Comparison of ENCODE assay signal across 1 fruit fly cellular context in the genomic region with DNA sequence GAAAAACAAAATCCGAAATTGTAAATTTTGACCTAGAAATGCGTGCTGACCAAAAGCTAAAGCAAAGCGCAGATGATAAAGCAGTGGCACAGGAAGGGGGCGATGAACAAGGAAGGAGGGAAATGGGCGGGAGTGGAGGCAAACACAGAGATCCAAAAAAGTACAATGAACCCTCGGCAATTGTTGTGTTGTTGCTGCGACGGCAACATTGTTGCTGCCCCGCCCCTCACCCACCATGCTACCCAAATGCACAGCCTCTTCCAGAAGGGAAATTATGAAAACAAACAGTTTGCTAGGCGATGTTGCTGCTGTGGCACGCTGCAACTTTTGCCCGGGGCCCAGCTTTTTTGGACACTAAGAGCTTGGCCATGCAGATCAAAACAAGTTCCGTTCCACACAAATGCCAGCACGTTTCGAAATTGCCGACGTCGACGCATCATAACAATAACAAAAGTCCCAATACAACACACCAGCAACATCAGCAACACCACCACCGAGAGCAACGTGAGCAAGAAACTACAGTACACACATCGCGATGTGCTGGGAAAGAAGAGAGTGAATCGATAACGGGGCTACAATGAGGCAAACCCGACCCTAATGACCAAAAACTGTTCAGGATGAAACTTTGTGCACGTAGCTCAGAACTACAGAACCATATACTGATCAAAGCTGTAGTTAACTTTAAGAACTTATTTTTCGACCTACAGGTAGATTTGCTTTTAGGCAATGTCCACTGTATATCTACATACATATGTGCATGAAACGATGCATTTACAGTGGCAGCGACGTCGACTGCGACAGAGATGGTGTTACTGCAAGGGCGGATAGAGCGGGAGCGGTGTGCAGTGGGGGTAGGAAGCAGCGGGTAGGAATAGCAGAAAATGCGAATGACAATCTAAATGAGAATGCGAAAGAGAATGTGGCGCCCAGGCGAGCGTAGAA.
TF ChIP-seq lines count a peak whose summit lies in the region.

No protein-coding gene starts in this region.

TF ChIP-seq in whole organism, embryonic, 481 proteins besides CTCF, POLR2A, EP300 and RAD21 (continued from another document and continues in another):
- peak; percentile 59 for TF ChIP-seq PHDP (tag; optimal IDR thresholded peaks at IDR 0.05; lab: Kevin White, UChicago)
- peak; percentile 19 for TF ChIP-seq salm (tag; optimal IDR thresholded peaks at IDR 0.05; lab: Kevin White, UChicago)
- TF ChIP-seq CG8281 (tag; optimal IDR thresholded peaks at IDR 0.05; lab: Kevin White, UChicago), result peak; percentile 45
- peak; percentile 56 for TF ChIP-seq CG14441 (GFP tag; IDR thresholded peaks at IDR 0.05; lab: Robert Waterston, UW)
- peak; percentile 50 for TF ChIP-seq CG9437 (GFP tag; optimal IDR thresholded peaks at IDR 0.05; lab: Kevin White, UChicago)
- peak; percentile 65 for TF ChIP-seq H15 (GFP tag; IDR thresholded peaks at IDR 0.05; lab: Robert Waterston, UW)
- no peak for TF ChIP-seq amos (GFP tag; IDR thresholded peaks at IDR 0.05; lab: Robert Waterston, UW; ENCODE audit: partially characterized antibody)
- TF ChIP-seq CG12236 (GFP tag; optimal IDR thresholded peaks at IDR 0.05; lab: Kevin White, UChicago), result peak; percentile 50
- 0 out of 2 replicates have a peak, but pooled peaks have one; percentile 36 for TF ChIP-seq CG14014 (GFP tag; IDR thresholded peaks at IDR 0.05; lab: Robert Waterston, UW)
- TF ChIP-seq Mad (GFP tag; optimal IDR thresholded peaks at IDR 0.05; lab: Kevin White, UChicago), result peak; percentile 40
- TF ChIP-seq chm (GFP tag; IDR thresholded peaks at IDR 0.05; lab: Robert Waterston, UW), result peak; percentile 69; the same call in 1 of the 2 replicates
- TF ChIP-seq Ada2b (GFP tag; IDR thresholded peaks at IDR 0.05; lab: Robert Waterston, UW), result peak; percentile 4; the same call in 1 of the 2 replicates
- TF ChIP-seq zen2 (GFP tag; IDR thresholded peaks at IDR 0.05; lab: Robert Waterston, UW; ENCODE audit: partially characterized antibody), result no peak
- TF ChIP-seq so (GFP tag; IDR thresholded peaks at IDR 0.05; lab: Robert Waterston, UW), result peak; percentile 58; the same call in 1 of the 3 replicates
- peak; percentile 38; the same call in 1 of the 2 replicates for TF ChIP-seq E2f2 (GFP tag; IDR thresholded peaks at IDR 0.05; lab: Robert Waterston, UW)
- TF ChIP-seq pho (GFP tag; optimal IDR thresholded peaks at IDR 0.05; lab: Kevin White, UChicago), result peak; percentile 28
- TF ChIP-seq CG4730 (GFP tag; IDR thresholded peaks at IDR 0.05; lab: Robert Waterston, UW), result peak; percentile 41
- no peak for TF ChIP-seq Elba2 (GFP tag; optimal IDR thresholded peaks at IDR 0.05; lab: Kevin White, UChicago)
- TF ChIP-seq CG16779 (GFP tag; IDR thresholded peaks at IDR 0.05; lab: Robert Waterston, UW), result no peak
- no peak for TF ChIP-seq cad (GFP tag; optimal IDR thresholded peaks at IDR 0.05; lab: Kevin White, UChicago)
- no peak for TF ChIP-seq Lpt (GFP tag; optimal IDR thresholded peaks at IDR 0.05; lab: Kevin White, UChicago)
- TF ChIP-seq CG2116 (GFP tag; optimal IDR thresholded peaks at IDR 0.05; lab: Kevin White, UChicago), result no peak
- TF ChIP-seq kah (GFP tag; optimal IDR thresholded peaks at IDR 0.05; lab: Kevin White, UChicago), result peak; percentile 23
- TF ChIP-seq CG11456 (GFP tag; IDR thresholded peaks at IDR 0.05; lab: Robert Waterston, UW), result 0 out of 3 replicates have a peak, but pooled peaks have one; percentile 53
- peak; percentile 15 for TF ChIP-seq Deaf1 (tag; optimal IDR thresholded peaks at IDR 0.05; lab: Kevin White, UChicago)
- TF ChIP-seq sd (tag; optimal IDR thresholded peaks at IDR 0.05; lab: Kevin White, UChicago), result peak; percentile 21
- no peak for TF ChIP-seq slou (GFP tag; optimal IDR thresholded peaks at IDR 0.05; lab: Kevin White, UChicago)
- peak; percentile 82 for TF ChIP-seq CG18262 (tag; optimal IDR thresholded peaks at IDR 0.05; lab: Kevin White, UChicago)
- TF ChIP-seq peb (GFP tag; IDR thresholded peaks at IDR 0.05; lab: Robert Waterston, UW), result peak; percentile 75
- peak; percentile 39 for TF ChIP-seq CG8359 (GFP tag; optimal IDR thresholded peaks at IDR 0.05; lab: Kevin White, UChicago; ENCODE audit: borderline replicate concordance)
- TF ChIP-seq ac (GFP tag; optimal IDR thresholded peaks at IDR 0.05; lab: Kevin White, UChicago), result no peak
- TF ChIP-seq gcm (GFP tag; optimal IDR thresholded peaks at IDR 0.05; lab: Kevin White, UChicago), result peak; percentile 71
- peak; percentile 66 for TF ChIP-seq CG18599 (GFP tag; optimal IDR thresholded peaks at IDR 0.05; lab: Kevin White, UChicago)
- TF ChIP-seq CG10366 (GFP tag; IDR thresholded peaks at IDR 0.05; lab: Robert Waterston, UW), result peak; percentile 63
- TF ChIP-seq CG30431 (GFP tag; optimal IDR thresholded peaks at IDR 0.05; lab: Kevin White, UChicago), result peak; percentile 32
- TF ChIP-seq CG11560 (tag; IDR thresholded peaks at IDR 0.05; lab: Robert Waterston, UW), result no peak
- TF ChIP-seq CG3995 (GFP tag; optimal IDR thresholded peaks at IDR 0.05; lab: Kevin White, UChicago), result no peak
- no peak for TF ChIP-seq hkb (optimal IDR thresholded peaks at IDR 0.05; lab: Kevin White, UChicago)
- peak; percentile 56 for TF ChIP-seq hkb (GFP tag; IDR thresholded peaks at IDR 0.05; lab: Robert Waterston, UW)
- TF ChIP-seq unc-4 (GFP tag; IDR thresholded peaks at IDR 0.05; lab: Robert Waterston, UW; ENCODE audit: partially characterized antibody), result no peak
- TF ChIP-seq sens (GFP tag; lab: Kevin White, UChicago), result peak; percentile 97
- peak; percentile 7 for TF ChIP-seq CG18476 (GFP tag; optimal IDR thresholded peaks at IDR 0.05; lab: Kevin White, UChicago)
- no peak for TF ChIP-seq ftz-f1 (GFP tag; optimal IDR thresholded peaks at IDR 0.05; lab: Kevin White, UChicago)
- peak; percentile 62 for TF ChIP-seq Mes4 (GFP tag; optimal IDR thresholded peaks at IDR 0.05; lab: Kevin White, UChicago)
- peak; percentile 12 for TF ChIP-seq CG4282 (GFP tag; optimal IDR thresholded peaks at IDR 0.05; lab: Kevin White, UChicago)
- no peak for TF ChIP-seq dimm (GFP tag; IDR thresholded peaks at IDR 0.05; lab: Robert Waterston, UW)
- TF ChIP-seq Fer3 (tag; optimal IDR thresholded peaks at IDR 0.05; lab: Kevin White, UChicago), result peak; percentile 43
- 0 out of 3 replicates have a peak, but pooled peaks have one; percentile 27 for TF ChIP-seq ase (GFP tag; IDR thresholded peaks at IDR 0.05; lab: Robert Waterston, UW)
- no peak for TF ChIP-seq ham (GFP tag; IDR thresholded peaks at IDR 0.05; lab: Robert Waterston, UW)
- TF ChIP-seq emc (GFP tag; optimal IDR thresholded peaks at IDR 0.05; lab: Kevin White, UChicago), result no peak
- TF ChIP-seq cas (GFP tag; IDR thresholded peaks at IDR 0.05; lab: Robert Waterston, UW), result no peak
- no peak for TF ChIP-seq CG13287 (GFP tag; IDR thresholded peaks at IDR 0.05; lab: Robert Waterston, UW; ENCODE audit: partially characterized antibody)
- peak; percentile 41; the same call in 1 of the 2 replicates for TF ChIP-seq ranshi (GFP tag; IDR thresholded peaks at IDR 0.05; lab: Robert Waterston, UW)
- peak; percentile 18 for TF ChIP-seq Jarid2 (GFP tag; optimal IDR thresholded peaks at IDR 0.05; lab: Kevin White, UChicago)
- TF ChIP-seq sqz (GFP tag; optimal IDR thresholded peaks at IDR 0.05; lab: Kevin White, UChicago), result peak; percentile 24
- TF ChIP-seq CG17802 (tag; optimal IDR thresholded peaks at IDR 0.05; lab: Kevin White, UChicago), result no peak
- TF ChIP-seq CG8290 (GFP tag; optimal IDR thresholded peaks at IDR 0.05; lab: Kevin White, UChicago), result peak; percentile 37
- TF ChIP-seq CG8290 (tag; optimal IDR thresholded peaks at IDR 0.05; lab: Kevin White, UChicago), result peak in 1 of 2 experiments; percentile 68
- TF ChIP-seq inv (GFP tag; IDR thresholded peaks at IDR 0.05; lab: Robert Waterston, UW; ENCODE audit: partially characterized antibody), result no peak
- TF ChIP-seq HLH3B (GFP tag; IDR thresholded peaks at IDR 0.05; lab: Robert Waterston, UW), result peak; percentile 74
- TF ChIP-seq CG7963 (GFP tag; IDR thresholded peaks at IDR 0.05; lab: Robert Waterston, UW; ENCODE audit: partially characterized antibody), result no peak
- peak; percentile 79 for TF ChIP-seq corto (GFP tag; optimal IDR thresholded peaks at IDR 0.05; lab: Kevin White, UChicago)
- TF ChIP-seq gro (GFP tag; optimal IDR thresholded peaks at IDR 0.05; lab: Kevin White, UChicago), result no peak
- peak; percentile 77 for TF ChIP-seq gsb-n (tag; optimal IDR thresholded peaks at IDR 0.05; lab: Kevin White, UChicago)
- TF ChIP-seq Atf-2 (GFP tag; optimal IDR thresholded peaks at IDR 0.05; lab: Kevin White, UChicago), result peak; percentile 24
- peak; percentile 26 for TF ChIP-seq NK7.1 (GFP tag; optimal IDR thresholded peaks at IDR 0.05; lab: Kevin White, UChicago)
- no peak for TF ChIP-seq CG1647 (GFP tag; optimal IDR thresholded peaks at IDR 0.05; lab: Kevin White, UChicago)
- TF ChIP-seq CG8388 (GFP tag; optimal IDR thresholded peaks at IDR 0.05; lab: Kevin White, UChicago), result peak; percentile 76
- TF ChIP-seq CG5245 (GFP tag; optimal IDR thresholded peaks at IDR 0.05; lab: Kevin White, UChicago), result peak; percentile 32
- no peak; the same call in 2 of the 3 replicates for TF ChIP-seq knrl (GFP tag; IDR thresholded peaks at IDR 0.05; lab: Robert Waterston, UW; ENCODE audit: partially characterized antibody)
- no peak for TF ChIP-seq CG14860 (GFP tag; IDR thresholded peaks at IDR 0.05; lab: Robert Waterston, UW; ENCODE audit: partially characterized antibody)
- peak; percentile 44 for TF ChIP-seq Chrac-16 (GFP tag; optimal IDR thresholded peaks at IDR 0.05; lab: Kevin White, UChicago)
- TF ChIP-seq row (GFP tag; IDR thresholded peaks at IDR 0.05; lab: Robert Waterston, UW), result peak; percentile 90
- TF ChIP-seq ssp (GFP tag; IDR thresholded peaks at IDR 0.05; lab: Robert Waterston, UW), result 0 out of 2 replicates have a peak, but pooled peaks have one; percentile 40
- TF ChIP-seq Vsx1 (GFP tag; optimal IDR thresholded peaks at IDR 0.05; lab: Kevin White, UChicago), result no peak
- peak; percentile 75 for TF ChIP-seq slp2 (GFP tag; optimal IDR thresholded peaks at IDR 0.05; lab: Kevin White, UChicago)
- peak; percentile 70 for TF ChIP-seq Antp (GFP tag; optimal IDR thresholded peaks at IDR 0.05; lab: Kevin White, UChicago)
- peak; percentile 73 for TF ChIP-seq CG11398 (GFP tag; optimal IDR thresholded peaks at IDR 0.05; lab: Kevin White, UChicago)
- TF ChIP-seq tx (GFP tag; optimal IDR thresholded peaks at IDR 0.05; lab: Kevin White, UChicago), result peak; percentile 54
- peak; percentile 19 for TF ChIP-seq HHEX (GFP tag; optimal IDR thresholded peaks at IDR 0.05; lab: Kevin White, UChicago)
- no peak for TF ChIP-seq bowl (GFP tag; IDR thresholded peaks at IDR 0.05; lab: Robert Waterston, UW)
- TF ChIP-seq CG12155 (GFP tag; optimal IDR thresholded peaks at IDR 0.05; lab: Kevin White, UChicago), result no peak
- TF ChIP-seq pzg (GFP tag; optimal IDR thresholded peaks at IDR 0.05; lab: Kevin White, UChicago), result no peak
- TF ChIP-seq CG8944 (GFP tag; optimal IDR thresholded peaks at IDR 0.05; lab: Kevin White, UChicago), result peak; percentile 43
- no peak for TF ChIP-seq mld (GFP tag; IDR thresholded peaks at IDR 0.05; lab: Robert Waterston, UW; ENCODE audit: partially characterized antibody)
- peak; percentile 67 for TF ChIP-seq E2f1 (GFP tag; IDR thresholded peaks at IDR 0.05; lab: Robert Waterston, UW)
- TF ChIP-seq CG10979 (tag; optimal IDR thresholded peaks at IDR 0.05; lab: Kevin White, UChicago), result peak; percentile 84
- peak; percentile 61 for TF ChIP-seq sob (GFP tag; IDR thresholded peaks at IDR 0.05; lab: Robert Waterston, UW)
- TF ChIP-seq ab (GFP tag; optimal IDR thresholded peaks at IDR 0.05; lab: Kevin White, UChicago), result peak; percentile 50
- TF ChIP-seq twi (tag; optimal IDR thresholded peaks at IDR 0.05; lab: Kevin White, UChicago), result peak; percentile 65
- TF ChIP-seq CG3065 (GFP tag; optimal IDR thresholded peaks at IDR 0.05; lab: Kevin White, UChicago), result peak; percentile 15
- TF ChIP-seq CG10274 (GFP tag; optimal IDR thresholded peaks at IDR 0.05; lab: Kevin White, UChicago), result no peak
- peak in 1 of 3 experiments; percentile 71 for TF ChIP-seq lola (GFP tag; optimal IDR thresholded peaks at IDR 0.05; lab: Kevin White, UChicago)
- no peak for TF ChIP-seq tio (GFP tag; optimal IDR thresholded peaks at IDR 0.05; lab: Kevin White, UChicago)
- TF ChIP-seq CG14965 (GFP tag; optimal IDR thresholded peaks at IDR 0.05; lab: Kevin White, UChicago; ENCODE audit: borderline replicate concordance), result no peak
- peak; percentile 71 for TF ChIP-seq pnt (GFP tag; optimal IDR thresholded peaks at IDR 0.05; lab: Kevin White, UChicago)
- no peak for TF ChIP-seq CG12104 (GFP tag; optimal IDR thresholded peaks at IDR 0.05; lab: Kevin White, UChicago)
- TF ChIP-seq CG1024 (GFP tag; IDR thresholded peaks at IDR 0.05; lab: Robert Waterston, UW), result peak; percentile 47; the same call in 1 of the 2 replicates
- TF ChIP-seq Sin3A (optimal IDR thresholded peaks at IDR 0.05; lab: Kevin White, UChicago), result no peak
- TF ChIP-seq CG32772 (GFP tag; IDR thresholded peaks at IDR 0.05; lab: Robert Waterston, UW), result peak; percentile 81
- peak; percentile 25; the same call in 1 of the 3 replicates for TF ChIP-seq CG14050 (GFP tag; IDR thresholded peaks at IDR 0.05; lab: Robert Waterston, UW)
- peak; percentile 61 for TF ChIP-seq CG33557 (GFP tag; optimal IDR thresholded peaks at IDR 0.05; lab: Kevin White, UChicago)
- TF ChIP-seq CG16813 (GFP tag; IDR thresholded peaks at IDR 0.05; lab: Robert Waterston, UW; ENCODE audit: partially characterized antibody), result no peak
- peak; percentile 12 for TF ChIP-seq ems (GFP tag; optimal IDR thresholded peaks at IDR 0.05; lab: Kevin White, UChicago)
- peak; percentile 69; the same call in 1 of the 2 replicates for TF ChIP-seq Awh (GFP tag; IDR thresholded peaks at IDR 0.05; lab: Robert Waterston, UW)
- peak; percentile 58; the same call in 1 of the 3 replicates for TF ChIP-seq CG2199 (GFP tag; IDR thresholded peaks at IDR 0.05; lab: Robert Waterston, UW)
- TF ChIP-seq Tbp (GFP tag; optimal IDR thresholded peaks at IDR 0.05; lab: Kevin White, UChicago), result no peak
- peak; percentile 73 for TF ChIP-seq ewg (GFP tag; optimal IDR thresholded peaks at IDR 0.05; lab: Kevin White, UChicago)
- TF ChIP-seq caup (GFP tag; optimal IDR thresholded peaks at IDR 0.05; lab: Kevin White, UChicago; ENCODE audit: severe bottlenecking), result no peak
- TF ChIP-seq CG2120 (GFP tag; optimal IDR thresholded peaks at IDR 0.05; lab: Kevin White, UChicago), result no peak
- peak; percentile 56 for TF ChIP-seq CG30403 (GFP tag; optimal IDR thresholded peaks at IDR 0.05; lab: Kevin White, UChicago)
- no peak for TF ChIP-seq C15 (GFP tag; IDR thresholded peaks at IDR 0.05; lab: Robert Waterston, UW)
- TF ChIP-seq Meics (GFP tag; optimal IDR thresholded peaks at IDR 0.05; lab: Kevin White, UChicago), result no peak
- TF ChIP-seq ERR (GFP tag; optimal IDR thresholded peaks at IDR 0.05; lab: Kevin White, UChicago), result no peak
- no peak for TF ChIP-seq CG6791 (GFP tag; IDR thresholded peaks at IDR 0.05; lab: Robert Waterston, UW; ENCODE audit: partially characterized antibody)
- TF ChIP-seq vvl (GFP tag; IDR thresholded peaks at IDR 0.05; lab: Robert Waterston, UW), result peak; percentile 86
